Worm (Caenorhabditis elegans) whole organism, L1 larva: ENCODE results near the gene msrp-6.
"Not testable (repeated sequence)": the region's sequence is repeated elsewhere in the genome, so short reads cannot be mapped to it uniquely, and the experiment has no call there.

Source experiments
- C04F5.9 ChIP-seq: sonication (generic microtip); optimal IDR thresholded peaks from 2 replicates; lab custom pipeline; 2016; ENCODE audit warnings: missing genetic modification characterization, missing compliant biosample characterization
- C16A3.4 ChIP-seq: fragments of 150-350 bp; optimal IDR thresholded peaks from 2 replicates; lab custom pipeline; 2014; ENCODE audit warnings: missing biosample characterization, missing genetic modification characterization
- C34B4.2 ChIP-seq: sonication (generic microtip); optimal IDR thresholded peaks from 2 replicates; lab custom pipeline; 2017; ENCODE audit warnings: mild to moderate bottlenecking, missing genetic modification characterization, missing compliant biosample characterization
- F16B12.6 ChIP-seq: fragments of 150-350 bp; optimal IDR thresholded peaks from 2 replicates; lab custom pipeline; 2014; ENCODE audit warnings: missing biosample characterization, missing genetic modification characterization
- aly-2 ChIP-seq: fragments of 150-350 bp; optimal IDR thresholded peaks from 2 replicates; lab custom pipeline; 2014; ENCODE audit warnings: missing biosample characterization, missing genetic modification characterization
- ama-1 ChIP-seq: fragments of 150-350 bp; optimal IDR thresholded peaks from 2 replicates; lab custom pipeline; 2014
- blmp-1 ChIP-seq: fragments of 150-350 bp; optimal IDR thresholded peaks from 2 replicates; lab custom pipeline; 2014; ENCODE audit warnings: missing biosample characterization, missing genetic modification characterization
- ceh-82 ChIP-seq, 3 experiments: fragments of 150-350 bp in 1 of 3; sonication (generic microtip) in 2 of 3; optimal IDR thresholded peaks; 2 replicates each; lab custom pipeline; 2014 to 2017; ENCODE audit warnings: missing biosample characterization in 3 of 3, missing genetic modification characterization in 3 of 3
- dsc-1 ChIP-seq: sonication (generic microtip); optimal IDR thresholded peaks from 2 replicates; lab custom pipeline; 2016; ENCODE audit warnings: mild to moderate bottlenecking, missing genetic modification characterization, missing compliant biosample characterization
- efl-1 ChIP-seq, 4 experiments: fragments of 150-350 bp; optimal IDR thresholded peaks in 3 of 4; peaks in 1 of 4; 1 replicate in 1 of 4; 2 replicates in 3 of 4; lab custom pipeline; 2014; ENCODE audit warnings: missing biosample characterization in 2 of 4, missing genetic modification characterization in 2 of 4, missing genetic modification reagents in 2 of 4
- efl-3 ChIP-seq: fragments of 200-800 bp; sonication (Bioruptor generic); optimal IDR thresholded peaks from 2 replicates; lab custom pipeline; 2018; ENCODE audit warnings: mild to moderate bottlenecking, missing genetic modification characterization, missing compliant biosample characterization
- elt-2 ChIP-seq: sonication (generic microtip); optimal IDR thresholded peaks from 2 replicates; lab custom pipeline; 2016; ENCODE audit warnings: missing genetic modification characterization, mild to moderate bottlenecking, inconsistent platforms, missing compliant biosample characterization, missing genetic modification reagents
- ets-5 ChIP-seq: fragments of 200-800 bp; sonication (Bioruptor generic); IDR thresholded peaks from 2 replicates; pipeline ENCODE4 v1.3.6; 2022; ENCODE audit warnings: missing genetic modification characterization, missing compliant biosample characterization
- hlh-4 ChIP-seq: sonication (generic microtip); optimal IDR thresholded peaks from 2 replicates; lab custom pipeline; 2016; ENCODE audit warnings: mild to moderate bottlenecking, missing genetic modification characterization, missing compliant biosample characterization
- irx-1 ChIP-seq: sonication (generic microtip); optimal IDR thresholded peaks from 2 replicates; lab custom pipeline; 2016; ENCODE audit warnings: missing genetic modification characterization, missing compliant biosample characterization
- jun-1 ChIP-seq: fragments of 150-350 bp; optimal IDR thresholded peaks from 2 replicates; lab custom pipeline; 2014; ENCODE audit warnings: missing biosample characterization, missing genetic modification reagents, missing genetic modification characterization
- lin-14 ChIP-seq: fragments of 200-800 bp; sonication (Bioruptor generic); optimal IDR thresholded peaks from 2 replicates; lab custom pipeline; 2018; ENCODE audit warnings: mild to moderate bottlenecking, missing genetic modification characterization, moderate library complexity, missing compliant biosample characterization
- lin-15B ChIP-seq: fragments of 150-350 bp; sonication (generic microtip); optimal IDR thresholded peaks from 3 replicates; lab custom pipeline; 2014; ENCODE audit warnings: missing biosample characterization, missing genetic modification characterization
- lin-35 ChIP-seq, 2 experiments: fragments of 150-350 bp; optimal IDR thresholded peaks; 2 replicates each; lab custom pipeline; 2014; ENCODE audit warnings: missing biosample characterization in 2 of 2, missing genetic modification characterization in 2 of 2, missing genetic modification reagents in 2 of 2
- mab-9 ChIP-seq: fragments of 200-800 bp; sonication (Bioruptor generic); IDR thresholded peaks from 2 replicates; pipeline ENCODE4 v1.3.6; 2022; ENCODE audit warnings: missing genetic modification reagents, missing genetic modification characterization, missing compliant biosample characterization
- mef-2 ChIP-seq: fragments of 150-350 bp; optimal IDR thresholded peaks from 2 replicates; lab custom pipeline; 2014; ENCODE audit warnings: missing biosample characterization, missing genetic modification characterization
- nhr-11 ChIP-seq: fragments of 150-350 bp; optimal IDR thresholded peaks from 2 replicates; lab custom pipeline; 2014; ENCODE audit warnings: missing biosample characterization, missing genetic modification characterization
- nhr-19 ChIP-seq: fragments of 200-800 bp; sonication (Bioruptor generic); conservative IDR thresholded peaks from 2 replicates; pipeline ENCODE4 v1.3.6; 2022; ENCODE audit warnings: missing genetic modification characterization, missing compliant biosample characterization
- nhr-237 ChIP-seq: fragments of 150-350 bp; optimal IDR thresholded peaks from 2 replicates; lab custom pipeline; 2014; ENCODE audit warnings: missing biosample characterization, missing genetic modification characterization
- nhr-77 ChIP-seq: fragments of 150-350 bp; optimal IDR thresholded peaks from 2 replicates; lab custom pipeline; 2014; ENCODE audit warnings: missing biosample characterization, missing genetic modification characterization
- nhr-84 ChIP-seq: sonication (generic microtip); optimal IDR thresholded peaks from 2 replicates; lab custom pipeline; 2017; ENCODE audit warnings: missing biosample characterization, missing genetic modification characterization
- nhr-85 ChIP-seq: sonication (generic microtip); peaks from one replicate; lab custom pipeline; 2016; ENCODE audit warnings: missing genetic modification characterization, inconsistent platforms, missing compliant biosample characterization
- sptf-1 ChIP-seq: fragments of 150-350 bp; optimal IDR thresholded peaks from 2 replicates; lab custom pipeline; 2014; ENCODE audit warnings: missing biosample characterization, missing genetic modification characterization
- sup-37 ChIP-seq: fragments of 200-800 bp; sonication (Bioruptor generic); optimal IDR thresholded peaks from 2 replicates; lab custom pipeline; 2018; ENCODE audit warnings: mild to moderate bottlenecking, missing genetic modification characterization, missing compliant biosample characterization
- swsn-7 ChIP-seq: sonication (generic microtip); optimal IDR thresholded peaks from 2 replicates; lab custom pipeline; 2016; ENCODE audit warnings: missing genetic modification characterization, missing compliant biosample characterization
- unc-130 ChIP-seq: fragments of 150-350 bp; optimal IDR thresholded peaks from 2 replicates; lab custom pipeline; 2017; ENCODE audit warnings: missing biosample characterization, missing genetic modification characterization, inconsistent platforms
- ztf-11 ChIP-seq, 2 experiments: sonication (generic microtip); optimal IDR thresholded peaks; 2 replicates each; lab custom pipeline; 2016 to 2017; ENCODE audit warnings: missing genetic modification characterization in 2 of 2, missing biosample characterization in 1 of 2, missing compliant biosample characterization in 1 of 2

The msrp-6 gene

DNA sequence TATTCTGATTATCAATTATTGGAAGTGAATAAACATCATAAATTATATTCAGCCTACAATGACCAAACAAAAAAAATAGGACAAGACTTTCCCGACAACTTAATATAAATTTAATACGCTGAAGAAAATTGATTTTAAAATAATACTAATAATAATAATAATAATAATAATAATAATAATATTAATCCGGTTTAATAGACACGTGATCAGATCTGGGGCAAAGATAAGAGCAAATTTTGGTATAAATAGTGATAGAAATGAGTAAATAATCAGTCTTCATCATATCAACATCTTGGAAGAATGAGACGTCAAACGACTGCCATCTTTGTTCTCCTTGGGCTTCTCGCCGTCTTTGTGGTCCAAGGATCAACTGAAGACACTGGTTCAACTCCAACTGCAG, at the start of gene msrp-6:
Gene msrp-6 (plus strand): TSS at position 301 of the 400 bp plus-strand sequence.
- TF ChIP-seq mab-9 (GFP tag; lab: Robert Waterston, UW); nhr-11 (tag; lab: Kevin White, UChicago); C16A3.4 (tag; lab: Kevin White, UChicago): not testable (repeated sequence)

DNA sequence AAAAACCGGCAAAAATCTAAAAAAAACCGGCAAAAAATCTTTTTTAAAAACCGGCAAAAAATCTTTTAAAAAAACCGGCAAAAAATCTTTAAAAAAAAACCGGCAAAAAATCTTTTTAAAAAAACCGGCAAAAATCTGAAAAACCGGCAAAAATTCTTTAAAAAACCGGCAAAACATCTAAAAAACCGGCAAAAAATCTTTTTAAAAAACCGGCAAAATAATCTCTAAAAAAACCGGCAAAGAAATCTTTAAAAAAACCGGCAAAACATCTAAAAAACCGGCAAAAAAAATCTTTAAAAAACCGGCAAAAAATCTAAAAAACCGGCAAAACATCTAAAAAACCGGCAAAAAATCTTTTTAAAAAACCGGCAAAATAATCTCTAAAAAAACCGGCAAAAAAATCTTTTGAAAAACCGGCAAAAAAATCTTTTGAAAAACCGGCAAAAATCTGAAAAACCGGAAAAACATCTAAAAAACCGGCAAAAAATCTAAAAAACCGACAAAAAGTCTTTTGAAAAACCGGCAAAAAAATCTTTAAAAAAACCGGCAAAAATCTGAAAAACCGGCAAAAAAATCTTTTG, 48.8 kb upstream of the msrp-6 start:
- TF ChIP-seq irx-1 (tag; lab: Kevin White, UChicago) (peak; percentile 29), efl-3 (peak; percentile 23)

DNA sequence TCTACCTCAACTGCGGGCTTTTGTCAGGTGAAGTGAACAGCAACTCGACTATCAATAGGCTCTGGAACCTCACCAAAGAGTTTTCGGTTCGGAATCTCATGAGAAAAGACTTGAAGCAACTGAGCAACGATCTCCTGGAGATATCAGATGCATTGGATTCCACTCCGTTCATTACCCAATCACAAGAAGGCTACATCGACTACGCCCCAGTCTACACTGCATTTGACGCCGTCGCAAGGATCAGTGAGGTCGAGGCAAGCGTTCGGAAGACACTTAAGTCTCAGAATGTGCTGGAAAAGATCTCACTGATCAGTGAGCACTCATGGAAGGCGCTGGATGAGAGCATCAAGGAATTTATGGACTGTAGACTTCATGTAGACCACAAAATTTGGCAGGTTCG, 41.0 kb upstream of the msrp-6 start:
- TF ChIP-seq efl-1 (optimal IDR thresholded peaks at IDR 0.05; lab: Kevin White, UChicago) (no peak), efl-1 (GFP tag; optimal IDR thresholded peaks at IDR 0.05 in 1 of 2; lab: Kevin White, UChicago) (peak in 1 of 2 experiments; percentile 5), C34B4.2 (no peak), dsc-1 (tag; lab: Kevin White, UChicago) (no peak)

DNA sequence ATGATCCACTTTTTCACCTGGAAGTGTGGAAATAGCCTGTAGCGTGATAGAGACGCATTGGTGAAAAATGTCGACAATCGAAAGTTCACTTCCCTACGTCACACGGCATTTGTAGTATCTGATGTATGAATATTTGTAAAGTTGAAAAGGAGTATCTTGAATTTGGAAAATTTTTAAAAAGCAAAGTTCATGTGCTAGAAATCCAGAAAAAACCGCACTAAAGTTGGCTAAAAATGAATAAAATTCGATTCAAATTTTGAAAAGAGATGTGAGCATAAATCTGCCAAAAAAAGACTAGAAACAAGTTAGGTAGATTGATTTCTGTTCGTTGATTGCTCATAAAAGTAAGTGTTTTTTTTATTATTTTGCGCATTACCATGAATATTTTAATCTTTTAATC, 36.2 kb upstream of the msrp-6 start, which contains the start of gene sri-74:
Gene sri-74 (minus strand): TSS at position 101 of the 400 bp plus-strand sequence.
- no peak for TF ChIP-seq ceh-82 (tag; optimal IDR thresholded peaks at IDR 0.05; lab: Kevin White, UChicago)
- TF ChIP-seq hlh-4 (tag; lab: Kevin White, UChicago) = no peak
- TF ChIP-seq efl-3 = no peak
- TF ChIP-seq F16B12.6 (tag; lab: Kevin White, UChicago) = no peak
- no peak for TF ChIP-seq ets-5
- no peak for TF ChIP-seq ama-1 (lab: Kevin White, UChicago)
- no peak for TF ChIP-seq sptf-1
- no peak for TF ChIP-seq nhr-237 (tag; lab: Kevin White, UChicago)
- TF ChIP-seq nhr-77 (tag; lab: Kevin White, UChicago) = no peak
- TF ChIP-seq C16A3.4 (tag; lab: Kevin White, UChicago) = no peak
- TF ChIP-seq blmp-1 (tag; lab: Kevin White, UChicago) = no peak
- TF ChIP-seq, all 84 proteins: peak for 0

DNA sequence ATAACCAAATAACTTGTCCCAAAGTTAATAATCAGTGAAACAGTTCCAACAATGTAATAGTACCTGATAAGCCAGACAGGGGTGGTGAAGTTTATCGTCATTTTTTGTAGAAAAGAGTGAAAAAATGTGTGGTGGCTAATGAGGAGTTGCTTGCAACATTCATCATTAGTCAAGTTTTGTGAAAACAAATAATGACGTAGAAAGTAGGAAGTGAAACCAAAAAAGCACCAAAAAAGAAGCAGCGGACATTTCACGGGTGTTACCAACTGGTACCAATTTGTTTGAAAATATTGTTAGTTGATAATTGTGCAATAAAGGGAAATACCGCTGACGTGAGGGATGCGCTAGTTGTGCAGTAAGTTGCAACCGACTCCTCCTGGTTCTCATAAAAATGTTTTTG, 33.8 kb upstream of the msrp-6 start, which contains the start of gene sri-36:
Gene sri-36 (minus strand): TSS at position 101 of the 400 bp plus-strand sequence.
- no peak for TF ChIP-seq blmp-1 (tag; lab: Kevin White, UChicago)
- TF ChIP-seq lin-14 (GFP tag; lab: Kevin White, UChicago) = no peak
- TF ChIP-seq mef-2 (tag; lab: Kevin White, UChicago) = no peak
- TF ChIP-seq nhr-84 (tag; lab: Kevin White, UChicago) = no peak
- no peak for TF ChIP-seq sptf-1
- TF ChIP-seq nhr-19 = no peak
- TF ChIP-seq C16A3.4 (tag; lab: Kevin White, UChicago) = no peak
- TF ChIP-seq swsn-7 (tag; lab: Kevin White, UChicago) = no peak
- no peak for TF ChIP-seq ama-1 (lab: Kevin White, UChicago)

DNA sequence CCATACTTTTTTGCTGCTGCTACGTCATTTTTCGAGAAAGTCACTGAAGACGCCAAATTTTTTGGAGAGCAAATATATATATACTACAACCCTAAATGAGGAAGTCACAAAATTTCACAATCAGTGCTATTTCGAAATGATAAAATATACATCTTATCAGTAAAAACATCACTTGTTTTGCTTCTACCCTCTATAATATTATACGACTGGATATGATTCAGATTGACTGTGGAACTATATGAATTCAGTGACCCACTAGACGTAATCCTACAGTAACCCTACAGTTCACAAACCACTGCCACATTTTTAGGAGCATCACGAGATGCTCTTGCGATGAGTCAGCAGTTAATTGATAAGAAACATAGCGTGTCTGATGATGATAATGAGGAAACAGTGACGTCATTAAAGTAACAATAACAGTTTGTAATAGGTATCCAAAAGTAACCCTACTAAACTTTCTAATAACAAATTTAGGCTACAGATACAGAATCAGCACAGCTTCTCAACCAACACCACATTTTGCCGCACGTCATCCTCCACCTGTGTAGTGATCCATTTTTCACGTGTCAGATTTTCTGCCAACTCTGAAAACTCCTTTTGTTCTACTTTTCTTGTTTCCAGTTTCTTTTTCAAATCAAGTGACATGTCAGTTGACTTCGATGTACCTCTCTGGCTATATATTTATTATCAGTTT, 32.2 kb upstream of the msrp-6 start, which contains the start of the genes F33H12.7 and sri-39:
Gene F33H12.7 (minus strand): TSS at position 51 of the 694 bp plus-strand sequence.
Gene sri-39 (plus strand): TSS at position 644 of the 694 bp plus-strand sequence.
- TF ChIP-seq nhr-85 (tag; lab: Kevin White, UChicago) (no peak), efl-1 (optimal IDR thresholded peaks at IDR 0.05; lab: Kevin White, UChicago) (no peak), efl-1 (GFP tag; optimal IDR thresholded peaks at IDR 0.05 in 1 of 2; lab: Kevin White, UChicago) (peak in 1 of 2 experiments; percentile 74), jun-1 (peak; percentile 52), ztf-11 (tag; optimal IDR thresholded peaks at IDR 0.05; lab: Kevin White, UChicago) (no peak), nhr-77 (tag; lab: Kevin White, UChicago) (no peak), sup-37 (GFP tag; lab: Kevin White, UChicago) (no peak), lin-35 (GFP tag; optimal IDR thresholded peaks at IDR 0.05; lab: Kevin White, UChicago) (peak in 1 of 2 experiments; percentile 12), unc-130 (tag; lab: Kevin White, UChicago) (no peak), C04F5.9 (no peak), aly-2 (tag; lab: Kevin White, UChicago) (no peak), elt-2 (peak; percentile 96), ama-1 (lab: Kevin White, UChicago) (no peak), lin-15B (no peak)
- TF ChIP-seq, all 84 proteins: peak for 4
